Worm (Caenorhabditis elegans): ENCODE data around the gene Y68A4B.3.

The Y68A4B.3 gene

ce11 chrV:17248915-17249314 is 6.5 kb upstream of the Y68A4B.3 start, which contains the start of gene clec-243:
Gene clec-243 (minus strand): TSS chrV:17249015.
- TF ChIP-seq elt-3 (tag; optimal IDR thresholded peaks at IDR 0.05) (no peak), lin-39 (tag; optimal IDR thresholded peaks at IDR 0.05) (no peak), lin-11 (tag; optimal IDR thresholded peaks at IDR 0.05) (no peak), nhr-10 (tag; optimal IDR thresholded peaks at IDR 0.05) (no peak), nhr-77 (tag; optimal IDR thresholded peaks at IDR 0.05) (no peak), crh-2 (tag; optimal IDR thresholded peaks at IDR 0.05) (no peak), ztf-4 (tag; optimal IDR thresholded peaks at IDR 0.05) (no peak), nhr-12 (tag; optimal IDR thresholded peaks at IDR 0.05) (no peak), aly-2 (tag; optimal IDR thresholded peaks at IDR 0.05) (no peak), nhr-6 (tag; optimal IDR thresholded peaks at IDR 0.05) (no peak), ztf-1 (GFP tag; conservative IDR thresholded peaks at IDR 0.05) (no peak), mdl-1 (tag; optimal IDR thresholded peaks at IDR 0.05) (no peak)

- no peak for TF ChIP-seq alr-1 (tag; optimal IDR thresholded peaks at IDR 0.05)
- TF ChIP-seq nhr-12 (tag; optimal IDR thresholded peaks at IDR 0.05) = no peak
- no peak for TF ChIP-seq fos-1 (tag; optimal IDR thresholded peaks at IDR 0.05)
- TF ChIP-seq Y55F3AM.14 (GFP tag; optimal IDR thresholded peaks at IDR 0.05) = no peak
- TF ChIP-seq aly-2 (tag; optimal IDR thresholded peaks at IDR 0.05) = no peak
- TF ChIP-seq elt-1 (tag; optimal IDR thresholded peaks at IDR 0.05) = no peak
- no peak for TF ChIP-seq peb-1 (tag; optimal IDR thresholded peaks at IDR 0.05)
- TF ChIP-seq zag-1 (tag; optimal IDR thresholded peaks at IDR 0.05) = no peak
Measured at ce11 chrV:17245406-17245805, 3.0 kb upstream of the Y68A4B.3 start, which contains the start of gene clec-242. Gene clec-242 (minus strand): TSS chrV:17245506.

ce11 chrV:17243016-17243415 is 564 bp upstream of the Y68A4B.3 start:
- TF ChIP-seq fos-1 (tag; optimal IDR thresholded peaks at IDR 0.05) (peak; percentile 87), F13H6.1 (tag; optimal IDR thresholded peaks at IDR 0.05) (no peak)

- peak; percentile 25 for TF ChIP-seq gmeb-1 (tag; optimal IDR thresholded peaks at IDR 0.05)
- no peak for TF ChIP-seq ama-1 (optimal IDR thresholded peaks at IDR 0.05)
- peak; percentile 83 for TF ChIP-seq fos-1 (tag; optimal IDR thresholded peaks at IDR 0.05)
- TF ChIP-seq sem-4 (tag; optimal IDR thresholded peaks at IDR 0.05) = no peak
- TF ChIP-seq sma-9 (GFP tag; optimal IDR thresholded peaks at IDR 0.05) = peak; percentile 24
- TF ChIP-seq sma-9 (tag; optimal IDR thresholded peaks at IDR 0.05) = no peak
Measured at ce11 chrV:17241278-17241661, 1.2 kb downstream of the Y68A4B.3 start.

ce11 chrV:17240579-17241277 is 1.7 kb downstream of the Y68A4B.3 start:
- TF ChIP-seq fos-1 (tag; optimal IDR thresholded peaks at IDR 0.05) (peak; percentile 73), unc-55 (GFP tag; optimal IDR thresholded peaks at IDR 0.05) (no peak)

ce11 chrV:17238799-17239198 is 3.7 kb downstream of the Y68A4B.3 start, which contains the start of gene T19C9.8:
Gene T19C9.8 (plus strand): TSS chrV:17239097.
- TF ChIP-seq skn-1 (tag; optimal IDR thresholded peaks at IDR 0.05) = no peak
- TF ChIP-seq zag-1 (tag; optimal IDR thresholded peaks at IDR 0.05) = no peak
- no peak for TF ChIP-seq F13H6.1 (tag; optimal IDR thresholded peaks at IDR 0.05)
- no peak for TF ChIP-seq alr-1 (tag; optimal IDR thresholded peaks at IDR 0.05)
- TF ChIP-seq egl-27 (tag; optimal IDR thresholded peaks at IDR 0.05) = no peak
- no peak for TF ChIP-seq ceh-82 (tag; optimal IDR thresholded peaks at IDR 0.05)
- TF ChIP-seq ztf-1 (GFP tag; conservative IDR thresholded peaks at IDR 0.05) = no peak
- no peak for TF ChIP-seq unc-55 (GFP tag; optimal IDR thresholded peaks at IDR 0.05)
- no peak for TF ChIP-seq peb-1 (tag; optimal IDR thresholded peaks at IDR 0.05)
- TF ChIP-seq nhr-77 (tag; optimal IDR thresholded peaks at IDR 0.05) = no peak
- TF ChIP-seq lin-39 (tag; optimal IDR thresholded peaks at IDR 0.05) = no peak
- peak; percentile 95 for TF ChIP-seq fos-1 (tag; optimal IDR thresholded peaks at IDR 0.05)
- TF ChIP-seq ztf-11 (tag; optimal IDR thresholded peaks at IDR 0.05) = no peak
- TF ChIP-seq nhr-6 (tag; optimal IDR thresholded peaks at IDR 0.05) = no peak
- TF ChIP-seq snpc-4 (tag; optimal IDR thresholded peaks at IDR 0.05) = no peak
- TF ChIP-seq sem-4 (tag; optimal IDR thresholded peaks at IDR 0.05) = no peak
- TF ChIP-seq sma-9 (GFP tag; optimal IDR thresholded peaks at IDR 0.05) = peak; percentile 10
- no peak for TF ChIP-seq sma-9 (tag; optimal IDR thresholded peaks at IDR 0.05)
